Fruit fly (Drosophila melanogaster) S2 (cell line): ENCODE data around the gene SKIP.

ENCODE experiments used
- CG8478 ChIP-seq: fragments of >200 bp; optimal IDR thresholded peaks from 2 replicates; lab custom pipeline; 2018
- CTCF ChIP-seq, 2 experiments: fragments of >200 bp; optimal IDR thresholded peaks; 2 replicates each; lab custom pipeline; 2018

The SKIP gene

dm6 chr3R:22195411-22196155, 62.0 kb downstream of the SKIP start:
- no peak for TF ChIP-seq CTCF (optimal IDR thresholded peaks at IDR 0.05; lab: Kevin White, UChicago)
- TF ChIP-seq CG8478 (lab: Kevin White, UChicago) = no peak

dm6 chr3R:22196553-22197147, 63.0 kb downstream of the SKIP start:
- no peak for TF ChIP-seq CG8478 (lab: Kevin White, UChicago)

- TF ChIP-seq CTCF (optimal IDR thresholded peaks at IDR 0.05; lab: Kevin White, UChicago) (no peak), CG8478 (lab: Kevin White, UChicago) (no peak)
These were observed 64.2 kb downstream of the SKIP start for dm6 chr3R:22197667-22198316.

dm6 chr3R:22198928-22199327, 65.3 kb downstream of the SKIP start:
- no peak for TF ChIP-seq CTCF (optimal IDR thresholded peaks at IDR 0.05; lab: Kevin White, UChicago)
- TF ChIP-seq CG8478 (lab: Kevin White, UChicago) = no peak

dm6 chr3R:22199391-22199940, 65.8 kb downstream of the SKIP start:
- TF ChIP-seq CTCF (optimal IDR thresholded peaks at IDR 0.05; lab: Kevin White, UChicago) = no peak
- no peak for TF ChIP-seq CG8478 (lab: Kevin White, UChicago)

dm6 chr3R:22202457-22202856, 68.8 kb downstream of the SKIP start:
- no peak for TF ChIP-seq CG8478 (lab: Kevin White, UChicago)
- TF ChIP-seq CTCF (optimal IDR thresholded peaks at IDR 0.05; lab: Kevin White, UChicago) = no peak

dm6 chr3R:22205523-22205922, 71.9 kb downstream of the SKIP start:
- no peak for TF ChIP-seq CTCF (optimal IDR thresholded peaks at IDR 0.05; lab: Kevin White, UChicago)
- no peak for TF ChIP-seq CG8478 (lab: Kevin White, UChicago)

DNA sequence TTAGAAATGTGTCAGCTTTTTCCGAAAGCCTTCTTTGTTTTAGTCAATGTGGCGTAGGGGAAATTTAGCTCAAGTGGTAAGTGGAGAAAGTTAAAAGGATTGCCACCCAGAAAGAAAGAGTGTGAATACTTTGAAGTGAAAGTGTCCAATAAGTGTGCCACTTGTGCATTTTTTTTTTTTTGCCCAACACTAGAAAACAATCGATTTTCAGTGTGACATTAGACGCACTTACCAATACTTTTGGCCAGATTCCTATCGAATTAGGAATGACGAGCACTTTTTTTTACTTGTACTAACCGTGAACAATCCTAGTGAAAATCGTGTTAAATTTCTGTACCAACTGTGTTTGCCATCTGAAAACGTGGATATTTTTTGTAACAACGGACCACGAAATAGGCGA, 77.9 kb downstream of the SKIP start, which contains the start of gene Gld2:
Gene Gld2 (plus strand): TSS at position 301 of the 400 bp plus-strand sequence.
- TF ChIP-seq CG8478 (lab: Kevin White, UChicago) (no peak), CTCF (optimal IDR thresholded peaks at IDR 0.05; lab: Kevin White, UChicago) (no peak)

DNA sequence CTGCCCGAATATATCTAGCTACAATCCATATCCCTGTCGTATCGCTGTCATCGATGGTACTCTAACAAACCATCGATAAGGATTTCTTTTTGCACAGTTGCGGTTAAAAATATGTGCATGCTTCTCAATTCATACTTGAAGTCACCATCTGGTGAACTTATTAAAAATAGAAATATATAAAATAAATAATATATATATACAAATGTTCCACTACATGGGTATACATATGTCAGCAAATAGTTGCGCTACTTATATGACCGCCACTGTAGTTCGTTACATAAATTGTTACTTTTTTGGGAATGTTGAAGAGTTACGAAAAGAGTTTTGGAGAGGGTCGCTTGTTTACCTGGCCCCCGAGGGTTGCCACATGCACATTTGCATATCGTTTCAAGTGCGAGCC, 87.2 kb downstream of the SKIP start:
- TF ChIP-seq CTCF (optimal IDR thresholded peaks at IDR 0.05; lab: Kevin White, UChicago) (no peak), CG8478 (lab: Kevin White, UChicago) (no peak)

DNA sequence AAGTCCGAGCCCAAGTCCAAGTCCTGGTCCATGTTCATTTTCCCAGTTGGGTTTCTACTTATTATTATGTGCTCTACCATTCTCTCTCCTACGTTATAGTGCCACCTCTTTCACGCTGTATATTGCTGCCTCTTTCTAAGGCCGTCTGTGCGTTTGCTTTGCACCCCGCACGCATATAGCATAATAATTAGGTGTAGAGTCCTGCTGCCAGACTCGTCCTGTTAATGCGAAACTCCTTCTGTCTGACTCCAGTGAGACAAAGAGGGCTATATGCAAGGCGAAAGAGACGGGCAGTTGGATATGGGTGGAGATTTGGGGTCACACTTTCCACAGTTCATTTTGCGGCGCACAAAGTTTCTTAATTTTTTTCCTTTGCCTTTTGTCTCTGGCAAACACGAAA, 89.7 kb downstream of the SKIP start:
- TF ChIP-seq CG8478 (lab: Kevin White, UChicago) (no peak), CTCF (optimal IDR thresholded peaks at IDR 0.05; lab: Kevin White, UChicago) (no peak)

DNA sequence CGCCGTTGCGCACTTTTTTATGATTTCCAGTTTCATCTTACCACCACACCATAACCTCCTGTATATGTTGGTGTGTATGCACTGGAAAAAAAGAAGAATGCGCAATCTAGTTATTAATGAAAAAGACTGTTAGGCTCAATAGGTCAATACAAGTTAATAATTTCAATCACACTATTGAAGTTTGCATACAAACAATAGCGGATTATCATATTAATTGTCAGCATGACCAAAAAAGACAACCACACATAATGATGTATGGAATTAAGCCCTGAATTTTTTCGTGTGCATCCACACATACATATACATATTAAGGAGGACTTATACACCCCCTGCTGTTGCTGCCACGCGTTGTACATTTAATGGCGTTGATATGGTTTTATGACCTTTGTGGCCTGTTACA, 103.1 kb downstream of the SKIP start:
- TF ChIP-seq CTCF (optimal IDR thresholded peaks at IDR 0.05; lab: Kevin White, UChicago) = no peak
- no peak for TF ChIP-seq CG8478 (lab: Kevin White, UChicago)

dm6 chr3R:22260205-22260604, 126.6 kb downstream of the SKIP start:
- no peak for TF ChIP-seq CTCF (optimal IDR thresholded peaks at IDR 0.05; lab: Kevin White, UChicago)
- TF ChIP-seq CG8478 (lab: Kevin White, UChicago) = no peak

DNA sequence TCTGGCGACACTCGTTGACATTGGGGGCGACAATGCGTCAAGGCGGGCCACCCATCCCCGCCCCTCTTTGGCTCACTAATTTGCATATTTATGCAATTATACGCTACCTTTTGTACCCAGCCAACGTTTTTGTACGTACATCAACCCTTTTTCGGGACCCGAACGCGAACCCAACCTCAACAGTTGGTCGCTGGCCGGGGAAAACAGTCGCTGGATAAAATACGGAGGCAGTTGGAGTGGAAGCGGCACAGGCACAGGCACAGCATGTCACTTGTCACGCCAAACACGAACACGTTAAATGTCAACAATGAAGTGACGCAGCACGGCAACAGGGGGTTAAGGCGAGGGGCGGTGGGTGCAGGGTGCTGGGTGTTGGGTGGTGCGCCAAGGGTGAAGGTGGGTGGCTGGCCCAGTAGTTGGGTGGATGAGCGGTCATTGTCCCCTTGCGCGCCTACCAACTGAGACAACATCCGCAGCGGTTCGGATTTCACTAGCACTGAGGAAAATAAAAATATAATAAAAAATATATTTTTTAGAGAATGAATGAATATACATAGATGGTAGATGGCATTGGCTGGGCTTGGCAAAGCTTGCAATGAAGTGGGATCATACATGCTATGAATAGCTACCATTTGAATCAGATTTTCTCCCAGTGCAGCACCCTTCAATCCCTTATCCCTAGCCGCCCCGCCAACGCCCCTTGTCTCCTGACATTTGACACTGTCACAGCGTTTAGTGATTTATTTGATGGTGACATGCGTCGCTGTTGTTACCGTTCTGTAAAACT, 127.2 kb downstream of the SKIP start:
- no peak for TF ChIP-seq CTCF (optimal IDR thresholded peaks at IDR 0.05; lab: Kevin White, UChicago)
- no peak for TF ChIP-seq CG8478 (lab: Kevin White, UChicago)

DNA sequence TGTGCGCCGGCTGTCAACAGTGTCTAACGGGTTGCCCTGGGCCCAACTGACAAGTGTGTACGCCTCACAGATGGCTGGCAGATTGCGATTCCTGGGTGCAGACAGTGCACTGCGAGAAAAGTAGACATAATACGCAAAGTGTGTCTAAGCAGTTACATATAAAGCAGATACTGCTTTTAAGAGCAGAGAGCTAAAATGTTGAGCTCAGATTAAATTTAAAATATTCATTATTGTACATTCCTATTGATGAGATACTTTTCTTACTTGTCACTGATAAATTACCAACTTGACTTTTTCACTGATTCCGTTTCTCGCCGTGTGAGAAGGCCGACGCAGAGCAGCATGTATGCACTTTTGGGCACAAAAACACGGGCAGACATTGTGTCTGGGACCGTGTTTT, 133.7 kb downstream of the SKIP start:
- no peak for TF ChIP-seq CTCF (optimal IDR thresholded peaks at IDR 0.05; lab: Kevin White, UChicago)
- TF ChIP-seq CG8478 (lab: Kevin White, UChicago) = no peak
